Fruit fly (Drosophila melanogaster) whole organism, embryonic: Measurements from ENCODE around the gene tho2.
A peak's percentile ranks its signal among the peaks of the same experiment; 100 is the strongest.

Source experiments
- Antp ChIP-seq: fragments of 200-800 bp; sonication (Bioruptor generic); optimal IDR thresholded peaks from 3 replicates; lab custom pipeline; 2016; ENCODE audit warnings: missing biosample characterization, missing genetic modification characterization
- CG10267 ChIP-seq: fragments of 200-800 bp; sonication (Bioruptor generic); optimal IDR thresholded peaks from 2 replicates; lab custom pipeline; 2018; ENCODE audit warnings: missing biosample characterization, mild to moderate bottlenecking, missing genetic modification characterization, moderate library complexity
- CG10321 ChIP-seq: fragments of 200-800 bp; sonication (Bioruptor generic); IDR thresholded peaks from 2 replicates; pipeline ENCODE4 v1.3.6; 2022; ENCODE audit warnings: missing biosample characterization, missing genetic modification characterization
- CG10979 ChIP-seq: fragments of 200-800 bp; sonication (Bioruptor generic); optimal IDR thresholded peaks from 2 replicates; lab custom pipeline; 2018; ENCODE audit warnings: missing biosample characterization, mild to moderate bottlenecking, missing genetic modification characterization, moderate library complexity
- CG12391 ChIP-seq: fragments of 200-800 bp; sonication (Bioruptor generic); optimal IDR thresholded peaks from 3 replicates; lab custom pipeline; 2018; ENCODE audit warnings: missing biosample characterization, mild to moderate bottlenecking, missing genetic modification characterization, moderate library complexity
- CG12769 ChIP-seq: fragments of 200-800 bp; sonication (Bioruptor generic); optimal IDR thresholded peaks from 2 replicates; lab custom pipeline; 2019; ENCODE audit warnings: missing biosample characterization, mild to moderate bottlenecking, missing genetic modification characterization, moderate library complexity
- CG14860 ChIP-seq: fragments of 200-800 bp; sonication (Bioruptor generic); IDR thresholded peaks from 3 replicates; pipeline ENCODE4 v1.3.6; 2022; ENCODE audit warnings: missing biosample characterization, missing genetic modification characterization; ENCODE audit not compliant: partially characterized antibody
- CG15601 ChIP-seq: fragments of 200-800 bp; sonication (Bioruptor generic); optimal IDR thresholded peaks from 3 replicates; lab custom pipeline; 2019; ENCODE audit warnings: missing biosample characterization, mild to moderate bottlenecking, missing genetic modification characterization, moderate library complexity
- CG1602 ChIP-seq: fragments of 200-800 bp; sonication (Bioruptor generic); optimal IDR thresholded peaks from 3 replicates; lab custom pipeline; 2016; ENCODE audit warnings: missing biosample characterization, missing genetic modification characterization
- CG1603 ChIP-seq: fragments of 200-800 bp; sonication (Bioruptor generic); optimal IDR thresholded peaks from 2 replicates; lab custom pipeline; 2019; ENCODE audit warnings: missing biosample characterization, mild to moderate bottlenecking, missing genetic modification characterization, moderate library complexity
- CG1647 ChIP-seq: fragments of 200-800 bp; sonication (Bioruptor generic); optimal IDR thresholded peaks from 3 replicates; lab custom pipeline; 2016; ENCODE audit warnings: missing biosample characterization, missing genetic modification characterization
- CG17802 ChIP-seq: fragments of 200-800 bp; sonication (Bioruptor generic); optimal IDR thresholded peaks from 2 replicates; lab custom pipeline; 2018; ENCODE audit warnings: missing biosample characterization, mild to moderate bottlenecking, missing genetic modification characterization, moderate library complexity
- CG18262 ChIP-seq: fragments of 200-800 bp; optimal IDR thresholded peaks from 3 replicates; lab custom pipeline; 2019; ENCODE audit warnings: missing biosample characterization, mild to moderate bottlenecking, missing genetic modification characterization, moderate library complexity
- CG2712 ChIP-seq: fragments of 200-800 bp; optimal IDR thresholded peaks from 3 replicates; lab custom pipeline; 2019; ENCODE audit warnings: missing biosample characterization, mild to moderate bottlenecking, missing genetic modification characterization, moderate library complexity
- CG3065 ChIP-seq: fragments of 200-800 bp; sonication (Bioruptor generic); optimal IDR thresholded peaks from 2 replicates; lab custom pipeline; 2016; ENCODE audit warnings: missing biosample characterization, missing genetic modification characterization
- CG3407 ChIP-seq: fragments of 200-800 bp; sonication (Bioruptor generic); optimal IDR thresholded peaks from 2 replicates; lab custom pipeline; 2018; ENCODE audit warnings: missing biosample characterization, mild to moderate bottlenecking, missing genetic modification characterization
- CG5953 ChIP-seq: fragments of 200-800 bp; sonication (Bioruptor generic); IDR thresholded peaks from 2 replicates; pipeline ENCODE4 v1.3.6; 2022; ENCODE audit warnings: missing biosample characterization, missing genetic modification characterization
- CG7271 ChIP-seq: fragments of 200-800 bp; sonication (Bioruptor generic); optimal IDR thresholded peaks from 2 replicates; lab custom pipeline; 2018; ENCODE audit warnings: missing biosample characterization, mild to moderate bottlenecking, missing genetic modification characterization, moderate library complexity
- CG7786 ChIP-seq: fragments of 200-800 bp; sonication (Bioruptor generic); optimal IDR thresholded peaks from 2 replicates; lab custom pipeline; 2016; ENCODE audit warnings: missing biosample characterization, missing genetic modification characterization
- CG9215 ChIP-seq: fragments of 200-800 bp; sonication (Bioruptor generic); IDR thresholded peaks from 2 replicates; pipeline ENCODE4 v1.3.6; 2022; ENCODE audit warnings: missing biosample characterization, missing genetic modification characterization
- Camta ChIP-seq: fragments of 200-800 bp; sonication (Bioruptor generic); optimal IDR thresholded peaks from 2 replicates; lab custom pipeline; 2016; ENCODE audit warnings: missing biosample characterization, missing genetic modification characterization
- Dp ChIP-seq: fragments of 200-800 bp; sonication (Bioruptor generic); optimal IDR thresholded peaks from 2 replicates; lab custom pipeline; 2018; ENCODE audit warnings: missing biosample characterization, mild to moderate bottlenecking, missing genetic modification characterization, moderate library complexity
- Eip74EF ChIP-seq, 2 experiments: fragments of 200-800 bp in 1 of 2; fragments of >200 bp in 1 of 2; sonication (Bioruptor generic) in 1 of 2; optimal IDR thresholded peaks; 2 replicates each; lab custom pipeline; 2017 to 2019; ENCODE audit warnings: missing biosample characterization in 2 of 2, missing genetic modification characterization in 2 of 2, mild to moderate bottlenecking in 1 of 2, moderate library complexity in 1 of 2
- H2.0 ChIP-seq: fragments of 200-800 bp; sonication (Bioruptor generic); IDR thresholded peaks from 2 replicates; pipeline ENCODE4 v1.3.6; 2022; ENCODE audit warnings: missing biosample characterization, missing genetic modification characterization
- Hand ChIP-seq: fragments of 200-800 bp; sonication (Bioruptor generic); optimal IDR thresholded peaks from 2 replicates; lab custom pipeline; 2017; ENCODE audit warnings: mild to moderate bottlenecking, missing biosample characterization, missing genetic modification reagents, missing genetic modification characterization
- Hmx ChIP-seq: fragments of 200-800 bp; sonication (Bioruptor generic); optimal IDR thresholded peaks from 2 replicates; lab custom pipeline; 2016; ENCODE audit warnings: missing biosample characterization, missing genetic modification characterization
- Myb ChIP-seq: fragments of 200-800 bp; sonication (Bioruptor generic); optimal IDR thresholded peaks from 2 replicates; lab custom pipeline; 2016; ENCODE audit warnings: missing biosample characterization, missing genetic modification characterization
- Ptx1 ChIP-seq: fragments of 200-800 bp; sonication (Bioruptor generic); IDR thresholded peaks from 2 replicates; pipeline ENCODE4 v1.3.6; 2022; ENCODE audit warnings: missing biosample characterization, missing genetic modification characterization
- Sin3A ChIP-seq: fragments of >200 bp; optimal IDR thresholded peaks from 2 replicates; lab custom pipeline; 2018
- Six4 ChIP-seq: fragments of 200-800 bp; sonication (Bioruptor generic); optimal IDR thresholded peaks from 2 replicates; lab custom pipeline; 2016; ENCODE audit warnings: missing biosample characterization, missing genetic modification characterization
- Xbp1 ChIP-seq: fragments of 200-800 bp; sonication (Bioruptor generic); optimal IDR thresholded peaks from 3 replicates; lab custom pipeline; 2016; ENCODE audit warnings: missing biosample characterization, mild to moderate bottlenecking, missing genetic modification characterization
- Xrp1 ChIP-seq: fragments of 200-800 bp; sonication (Bioruptor generic); IDR thresholded peaks from 2 replicates; pipeline ENCODE4 v1.3.6; 2022; ENCODE audit warnings: missing biosample characterization, missing genetic modification characterization
- ap ChIP-seq: fragments of 200-800 bp; sonication (Bioruptor generic); IDR thresholded peaks from 2 replicates; pipeline ENCODE4 v1.3.6; 2022; ENCODE audit warnings: missing biosample characterization, missing genetic modification characterization
- br ChIP-seq: fragments of >200 bp; optimal IDR thresholded peaks from 2 replicates; lab custom pipeline; 2017
- bsh ChIP-seq, 2 experiments: fragments of 200-800 bp; sonication (Bioruptor generic); optimal IDR thresholded peaks; 2 replicates each; lab custom pipeline; 2017 to 2018; ENCODE audit warnings: mild to moderate bottlenecking in 2 of 2, missing biosample characterization in 2 of 2, missing genetic modification characterization in 2 of 2, moderate library complexity in 1 of 2
- corto ChIP-seq: fragments of 200-800 bp; sonication (Bioruptor generic); optimal IDR thresholded peaks from 2 replicates; lab custom pipeline; 2016; ENCODE audit warnings: missing biosample characterization, mild to moderate bottlenecking, missing genetic modification characterization, moderate library complexity
- gro ChIP-seq: fragments of 200-800 bp; sonication (Bioruptor generic); optimal IDR thresholded peaks from 2 replicates; lab custom pipeline; 2016; ENCODE audit warnings: missing biosample characterization, missing genetic modification characterization
- ham ChIP-seq: fragments of 200-800 bp; sonication (Bioruptor generic); IDR thresholded peaks from 2 replicates; pipeline ENCODE4 v1.3.6; 2022; ENCODE audit warnings: missing biosample characterization, missing genetic modification characterization
- kah ChIP-seq: fragments of 200-800 bp; sonication (Bioruptor generic); optimal IDR thresholded peaks from 2 replicates; lab custom pipeline; 2018; ENCODE audit warnings: missing biosample characterization, mild to moderate bottlenecking, missing genetic modification characterization
- lov ChIP-seq, 2 experiments: fragments of 200-800 bp in 1 of 2; fragments of >200 bp in 1 of 2; sonication (Bioruptor generic) in 1 of 2; IDR thresholded peaks in 1 of 2; optimal IDR thresholded peaks in 1 of 2; 2 replicates in 1 of 2; 3 replicates in 1 of 2; pipeline versions ENCODE4 v1.3.6 to Lab custom; 2017 to 2022; ENCODE audit warnings: missing biosample characterization in 1 of 2, missing genetic modification characterization in 1 of 2
- nom ChIP-seq: fragments of 200-800 bp; sonication (Bioruptor generic); optimal IDR thresholded peaks from 2 replicates; lab custom pipeline; 2017; ENCODE audit warnings: missing biosample characterization, missing genetic modification characterization, mild to moderate bottlenecking, moderate library complexity, missing genetic modification reagents
- oc ChIP-seq: fragments of 200-800 bp; sonication (Bioruptor generic); optimal IDR thresholded peaks from 2 replicates; lab custom pipeline; 2018; ENCODE audit warnings: missing biosample characterization, mild to moderate bottlenecking, missing genetic modification characterization, moderate library complexity
- p53 ChIP-seq: fragments of 200-800 bp; sonication (Bioruptor generic); optimal IDR thresholded peaks from 2 replicates; lab custom pipeline; 2016; ENCODE audit warnings: missing biosample characterization, missing genetic modification characterization
- pzg ChIP-seq: fragments of 200-800 bp; sonication (Bioruptor generic); optimal IDR thresholded peaks from 3 replicates; lab custom pipeline; 2018; ENCODE audit warnings: missing biosample characterization, mild to moderate bottlenecking, missing genetic modification characterization, moderate library complexity
- scrt ChIP-seq: fragments of 200-800 bp; sonication (Bioruptor generic); optimal IDR thresholded peaks from 2 replicates; lab custom pipeline; 2018; ENCODE audit warnings: missing biosample characterization, mild to moderate bottlenecking, missing genetic modification characterization, moderate library complexity
- sd ChIP-seq: fragments of 200-800 bp; sonication (Bioruptor generic); optimal IDR thresholded peaks from 3 replicates; lab custom pipeline; 2018; ENCODE audit warnings: missing biosample characterization, mild to moderate bottlenecking, missing genetic modification characterization, moderate library complexity
- sr ChIP-seq: fragments of 200-800 bp; sonication (Bioruptor generic); IDR thresholded peaks from 3 replicates; pipeline ENCODE4 v1.3.6; 2022; ENCODE audit warnings: missing biosample characterization, missing genetic modification characterization
- zen ChIP-seq: fragments of 200-800 bp; sonication (Bioruptor generic); optimal IDR thresholded peaks from 3 replicates; lab custom pipeline; 2018; ENCODE audit warnings: missing biosample characterization, mild to moderate bottlenecking, missing genetic modification characterization, moderate library complexity

The tho2 gene

dm6 chr2L:2163568-2163953 lies 18.6 kb upstream of the tho2 start (continued):
- TF ChIP-seq Six4 (GFP tag; lab: Kevin White, UChicago) (peak; percentile 83), CG1647 (GFP tag; lab: Kevin White, UChicago) (peak; percentile 72), CG3407 (GFP tag; lab: Kevin White, UChicago) (peak; percentile 84), lov (optimal IDR thresholded peaks at IDR 0.05; lab: Kevin White, UChicago) (no peak), lov (GFP tag; IDR thresholded peaks at IDR 0.05; lab: Robert Waterston, UW) (peak; percentile 97), Xbp1 (GFP tag; lab: Kevin White, UChicago) (peak; percentile 85), CG17802 (tag; lab: Kevin White, UChicago) (peak; percentile 76), zen (tag; lab: Kevin White, UChicago) (peak; percentile 86), Sin3A (lab: Kevin White, UChicago) (no peak), ham (peak; percentile 66; the same call in 1 of the 2 replicates), Myb (GFP tag; lab: Kevin White, UChicago) (peak; percentile 79), CG1602 (peak; percentile 84), pzg (GFP tag; lab: Kevin White, UChicago) (no peak), Dp (GFP tag; lab: Kevin White, UChicago) (no peak), CG14860 (GFP tag; lab: Robert Waterston, UW) (no peak), CG7271 (peak; percentile 53), scrt (GFP tag; lab: Kevin White, UChicago) (peak; percentile 60), Eip74EF (GFP tag; optimal IDR thresholded peaks at IDR 0.05; lab: Kevin White, UChicago) (peak in 1 of 2 experiments; percentile 57), CG10267 (peak; percentile 86), H2.0 (GFP tag; lab: Robert Waterston, UW) (peak; percentile 92), CG9215 (GFP tag; lab: Robert Waterston, UW) (peak; percentile 80), CG12391 (tag; lab: Kevin White, UChicago) (peak; percentile 91), oc (peak; percentile 85), Xrp1 (GFP tag; lab: Robert Waterston, UW) (peak; percentile 98), CG18262 (tag; lab: Kevin White, UChicago) (peak; percentile 93), CG7786 (GFP tag; lab: Kevin White, UChicago) (peak; percentile 95)

- TF ChIP-seq CG3065 (GFP tag; lab: Kevin White, UChicago) (no peak), Hmx (GFP tag; lab: Kevin White, UChicago) (no peak), br (lab: Kevin White, UChicago) (no peak), gro (GFP tag; lab: Kevin White, UChicago) (no peak), Ptx1 (GFP tag; lab: Robert Waterston, UW) (0 out of 2 replicates have a peak, but pooled peaks have one; percentile 28), ap (GFP tag; lab: Robert Waterston, UW) (peak; percentile 36; the same call in 1 of the 2 replicates), sd (tag; lab: Kevin White, UChicago) (peak; percentile 60), CG5953 (GFP tag; lab: Robert Waterston, UW) (no peak), CG15601 (tag; lab: Kevin White, UChicago) (no peak), kah (GFP tag; lab: Kevin White, UChicago) (peak; percentile 75), CG10979 (peak; percentile 18), sr (GFP tag; lab: Robert Waterston, UW) (peak; percentile 33; the same call in 1 of the 3 replicates), Hand (no peak), Antp (GFP tag; lab: Kevin White, UChicago) (no peak), CG10321 (GFP tag; lab: Robert Waterston, UW) (no peak), bsh (GFP tag; optimal IDR thresholded peaks at IDR 0.05; lab: Kevin White, UChicago) (peak in 1 of 2 experiments; percentile 42), Camta (GFP tag; lab: Kevin White, UChicago) (peak; percentile 8), CG2712 (tag; lab: Kevin White, UChicago) (peak; percentile 3), corto (peak; percentile 29), Xbp1 (GFP tag; lab: Kevin White, UChicago) (peak; percentile 33), CG1603 (peak; percentile 26), CG12769 (tag; lab: Kevin White, UChicago) (peak; percentile 95), nom (GFP tag; lab: Kevin White, UChicago) (peak; percentile 46), p53 (no peak), Sin3A (lab: Kevin White, UChicago) (no peak)
These were observed 18.0 kb upstream of the tho2 start for dm6 chr2L:2162729-2163567.
